Worm (Caenorhabditis elegans): Measurements from ENCODE around the gene Y38C1AA.6.

DNA sequence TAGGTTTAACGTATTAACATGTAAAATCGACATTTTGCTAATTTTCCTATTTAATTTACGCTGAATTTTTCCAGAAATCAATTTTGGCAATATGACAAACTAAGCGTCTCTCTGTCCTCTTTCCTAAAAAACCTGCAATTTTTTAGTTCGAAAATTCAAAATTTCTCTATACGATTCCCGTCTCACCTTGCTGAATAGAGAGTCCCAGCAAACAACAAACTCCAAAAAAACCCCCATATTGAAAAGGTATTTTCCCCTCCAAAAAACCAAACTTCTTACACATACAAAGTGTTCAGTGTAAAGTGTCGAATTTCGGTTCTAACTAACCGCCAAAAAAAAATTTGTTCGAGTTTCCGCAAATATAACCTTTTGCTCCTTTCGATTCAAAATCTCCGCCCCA lies 21.6 kb downstream of the Y38C1AA.6 start, which contains the start of gene pnc-1:
- TF ChIP-seq mdl-1 (tag; optimal IDR thresholded peaks at IDR 0.05) (no peak), lsy-2 (tag; optimal IDR thresholded peaks at IDR 0.05) (no peak), unc-62 (GFP tag; optimal IDR thresholded peaks at IDR 0.05) (no peak), nhr-77 (tag; optimal IDR thresholded peaks at IDR 0.05) (no peak), zag-1 (tag; optimal IDR thresholded peaks at IDR 0.05) (no peak), ets-5 (GFP tag; IDR thresholded peaks at IDR 0.05) (no peak), ztf-11 (tag; optimal IDR thresholded peaks at IDR 0.05) (no peak), isw-1 (GFP tag; IDR thresholded peaks at IDR 0.05) (no peak), lin-13 (GFP tag; optimal IDR thresholded peaks at IDR 0.05) (no peak), sup-37 (GFP tag; optimal IDR thresholded peaks at IDR 0.05) (no peak), fos-1 (tag; optimal IDR thresholded peaks at IDR 0.05) (no peak), C04F5.9 (tag; optimal IDR thresholded peaks at IDR 0.05) (no peak)

Measured in whole organism, L1 larva.